Fruit fly (Drosophila melanogaster) whole organism: ENCODE measurements around the gene CG31957.

Source experiments
- Dll ChIP-seq: fragments of >200 bp; optimal IDR thresholded peaks from 2 replicates; lab custom pipeline; 2017
- EcR ChIP-seq, 2 experiments: fragments of >200 bp; optimal IDR thresholded peaks; 2 replicates each; lab custom pipeline; 2017; ENCODE audit warnings: missing biosample characterization in 2 of 2, missing genetic modification characterization in 2 of 2, missing genetic modification reagents in 2 of 2
- pan ChIP-seq: fragments of >200 bp; optimal IDR thresholded peaks from 2 replicates; lab custom pipeline; 2017
- psq ChIP-seq: fragments of >200 bp; optimal IDR thresholded peaks from 2 replicates; lab custom pipeline; 2017
- usp ChIP-seq: fragments of >200 bp; optimal IDR thresholded peaks from 2 replicates; lab custom pipeline; 2017; ENCODE audit warnings: missing biosample characterization, missing genetic modification characterization, mixed read lengths

DNA sequence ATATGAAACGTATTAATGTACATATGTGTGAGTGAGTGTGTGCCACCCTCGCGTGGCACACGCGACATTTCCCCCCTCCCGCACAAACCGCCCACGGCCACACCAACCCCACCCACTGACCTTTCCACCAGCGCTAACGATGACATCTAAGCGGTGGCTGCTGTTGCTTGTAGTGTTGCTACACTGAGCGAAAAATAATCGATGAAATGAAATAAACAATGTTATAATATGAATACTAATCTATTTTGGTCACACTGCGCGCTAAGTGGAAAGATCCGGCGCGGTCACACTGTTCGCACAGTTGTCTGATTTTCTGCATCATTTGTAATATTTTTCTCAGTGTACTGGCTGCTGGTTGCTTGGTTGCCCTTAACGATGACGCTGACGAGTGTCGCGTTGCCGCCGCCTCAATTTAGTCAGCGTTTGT lies 40.0 kb downstream of the CG31957 start:
- no peak for TF ChIP-seq psq (lab: Kevin White, UChicago)
- TF ChIP-seq EcR (GFP tag; optimal IDR thresholded peaks at IDR 0.05; lab: Kevin White, UChicago) = no peak
- no peak for TF ChIP-seq pan (lab: Kevin White, UChicago)
- no peak for TF ChIP-seq Dll (lab: Kevin White, UChicago)
- TF ChIP-seq usp = no peak
